Worm (Caenorhabditis elegans) whole organism, young adult: Measurements from ENCODE around the gene srh-212.

Experiments used
- B0035.1 ChIP-seq: sonication (generic microtip); optimal IDR thresholded peaks from 2 replicates; lab custom pipeline; 2016; ENCODE audit warnings: missing genetic modification characterization, mild to moderate bottlenecking, missing compliant biosample characterization, missing genotype, missing genetic modification reagents
- B0336.3 ChIP-seq: fragments of 200-800 bp; sonication (Bioruptor generic); IDR thresholded peaks from 2 replicates; pipeline ENCODE4 v1.3.6; 2022; ENCODE audit warnings: missing genetic modification characterization, missing compliant biosample characterization
- C06A6.2 ChIP-seq: fragments of 200-800 bp; sonication (Bioruptor generic); conservative IDR thresholded peaks from 2 replicates; pipeline ENCODE4 v1.3.6; 2022; ENCODE audit warnings: missing genetic modification characterization, missing compliant biosample characterization
- C17E4.6 ChIP-seq: fragments of 200-800 bp; sonication (Bioruptor generic); IDR thresholded peaks from 2 replicates; pipeline ENCODE4 v1.3.6; 2022; ENCODE audit warnings: missing genetic modification reagents, missing genetic modification characterization, missing compliant biosample characterization
- F22D6.2 ChIP-seq: sonication (generic microtip); optimal IDR thresholded peaks from 2 replicates; lab custom pipeline; 2016; ENCODE audit warnings: mild to moderate bottlenecking, missing genetic modification characterization, missing compliant biosample characterization
- F52B5.7 ChIP-seq: sonication (generic microtip); optimal IDR thresholded peaks from 2 replicates; lab custom pipeline; 2016; ENCODE audit warnings: mild to moderate bottlenecking, missing genetic modification characterization, missing compliant biosample characterization
- F55B11.4 ChIP-seq: sonication (generic microtip); optimal IDR thresholded peaks from 2 replicates; lab custom pipeline; 2016; ENCODE audit warnings: missing compliant biosample characterization, missing genetic modification characterization, borderline replicate concordance; ENCODE audit not compliant: insufficient read depth
- K12H6.12 ChIP-seq: fragments of 200-800 bp; sonication (Bioruptor generic); optimal IDR thresholded peaks from 2 replicates; lab custom pipeline; 2018; ENCODE audit warnings: mild to moderate bottlenecking, missing genetic modification characterization, missing compliant biosample characterization
- T26A5.8 ChIP-seq: sonication (generic microtip); optimal IDR thresholded peaks from 2 replicates; lab custom pipeline; 2016; ENCODE audit warnings: missing genetic modification characterization, missing compliant biosample characterization
- Y53G8AR.9 ChIP-seq: fragments of 200-800 bp; sonication (Bioruptor generic); conservative IDR thresholded peaks from 2 replicates; pipeline ENCODE4 v1.3.6; 2022; ENCODE audit warnings: missing genetic modification reagents, missing genetic modification characterization, missing compliant biosample characterization
- Y95B8A.8 ChIP-seq: fragments of 200-800 bp; sonication (Bioruptor generic); IDR thresholded peaks from 2 replicates; pipeline ENCODE4 v1.3.6; 2022; ENCODE audit warnings: missing genetic modification reagents, missing genetic modification characterization, missing compliant biosample characterization
- aptf-2 ChIP-seq: fragments of 200-800 bp; sonication (Bioruptor generic); conservative IDR thresholded peaks from 2 replicates; pipeline ENCODE4 v1.3.6; 2022; ENCODE audit warnings: missing genetic modification reagents, missing genetic modification characterization, missing compliant biosample characterization
- attf-6 ChIP-seq: fragments of 200-800 bp; sonication (Bioruptor generic); IDR thresholded peaks from 2 replicates; pipeline ENCODE4 v1.3.6; 2022; ENCODE audit warnings: missing genetic modification reagents, missing genetic modification characterization, missing compliant biosample characterization
- bed-1 ChIP-seq: fragments of 200-800 bp; sonication (Bioruptor generic); IDR thresholded peaks from 2 replicates; pipeline ENCODE4 v1.3.6; 2022; ENCODE audit warnings: missing genetic modification reagents, missing genetic modification characterization, missing compliant biosample characterization
- ccch-3 ChIP-seq: fragments of 200-800 bp; sonication (Bioruptor generic); optimal IDR thresholded peaks from 2 replicates; lab custom pipeline; 2018; ENCODE audit warnings: mild to moderate bottlenecking, missing genetic modification characterization, missing compliant biosample characterization
- ceh-100 ChIP-seq: fragments of 200-800 bp; sonication (Bioruptor generic); IDR thresholded peaks from 2 replicates; pipeline ENCODE4 v1.3.6; 2022; ENCODE audit warnings: missing genetic modification reagents, missing genetic modification characterization, missing compliant biosample characterization
- ceh-58 ChIP-seq: fragments of 200-800 bp; sonication (Bioruptor generic); IDR thresholded peaks from 2 replicates; pipeline ENCODE4 v1.3.6; 2022; ENCODE audit warnings: missing genetic modification characterization, missing compliant biosample characterization
- ceh-91 ChIP-seq: fragments of 200-800 bp; sonication (Bioruptor generic); IDR thresholded peaks from 2 replicates; pipeline ENCODE4 v1.3.6; 2022; ENCODE audit warnings: missing genetic modification reagents, missing genetic modification characterization, missing compliant biosample characterization
- die-1 ChIP-seq: sonication (generic microtip); optimal IDR thresholded peaks from 2 replicates; lab custom pipeline; 2016; ENCODE audit warnings: missing genotype, mild to moderate bottlenecking, missing genetic modification characterization, missing compliant biosample characterization
- dox-1 ChIP-seq: fragments of 200-800 bp; sonication (Bioruptor generic); IDR thresholded peaks from 2 replicates; pipeline ENCODE4 v1.3.6; 2022; ENCODE audit warnings: missing genetic modification reagents, missing genetic modification characterization, missing compliant biosample characterization
- dpff-1 ChIP-seq: sonication (generic microtip); optimal IDR thresholded peaks from 2 replicates; lab custom pipeline; 2017; ENCODE audit warnings: mild to moderate bottlenecking, missing genetic modification characterization, missing compliant biosample characterization
- fkh-3 ChIP-seq: sonication (generic microtip); optimal IDR thresholded peaks from 2 replicates; lab custom pipeline; 2016; ENCODE audit warnings: mild to moderate bottlenecking, missing genetic modification characterization, missing compliant biosample characterization
- gei-17 ChIP-seq: fragments of 200-800 bp; sonication (Bioruptor generic); optimal IDR thresholded peaks from 2 replicates; lab custom pipeline; 2018; ENCODE audit warnings: mild to moderate bottlenecking, missing genetic modification characterization, missing compliant biosample characterization
- him-1 ChIP-seq: sonication (generic microtip); optimal IDR thresholded peaks from 2 replicates; lab custom pipeline; 2016; ENCODE audit warnings: missing genotype, missing genetic modification reagents, missing genetic modification characterization, missing compliant biosample characterization
- hlh-26 ChIP-seq: fragments of 200-800 bp; sonication (Bioruptor generic); conservative IDR thresholded peaks from 2 replicates; pipeline ENCODE4 v1.3.6; 2022; ENCODE audit warnings: missing genetic modification reagents, missing genetic modification characterization, missing compliant biosample characterization
- hmg-1.2 ChIP-seq: fragments of 200-800 bp; sonication (Bioruptor generic); IDR thresholded peaks from 2 replicates; pipeline ENCODE4 v1.3.6; 2022; ENCODE audit warnings: missing genetic modification reagents, missing genetic modification characterization, missing compliant biosample characterization
- hrde-1 ChIP-seq: sonication (generic microtip); optimal IDR thresholded peaks from 2 replicates; lab custom pipeline; 2016; ENCODE audit warnings: missing genetic modification characterization, mild to moderate bottlenecking, missing compliant biosample characterization, moderate library complexity, missing genotype, missing genetic modification reagents, borderline replicate concordance
- lag-1 ChIP-seq: fragments of 200-800 bp; sonication (Bioruptor generic); IDR thresholded peaks from 2 replicates; pipeline ENCODE4 v1.3.6; 2022; ENCODE audit warnings: missing genetic modification reagents, missing genetic modification characterization, missing compliant biosample characterization
- lin-35 ChIP-seq, 3 experiments: fragments of 150-350 bp in 2 of 3; sonication (generic microtip) in 1 of 3; optimal IDR thresholded peaks; 2 replicates each; lab custom pipeline; 2014 to 2018; ENCODE audit warnings: missing biosample characterization in 3 of 3, missing genetic modification characterization in 3 of 3, missing genetic modification reagents in 3 of 3
- lin-54 ChIP-seq: fragments of 200-800 bp; sonication (Bioruptor generic); optimal IDR thresholded peaks from 2 replicates; lab custom pipeline; 2018; ENCODE audit warnings: mild to moderate bottlenecking, missing genetic modification characterization, missing compliant biosample characterization
- madf-3 ChIP-seq: fragments of 200-800 bp; sonication (Bioruptor generic); IDR thresholded peaks from 2 replicates; pipeline ENCODE4 v1.3.6; 2022; ENCODE audit warnings: missing genetic modification reagents, missing genetic modification characterization, missing compliant biosample characterization
- madf-8 ChIP-seq: fragments of 200-800 bp; sonication (Bioruptor generic); conservative IDR thresholded peaks from 2 replicates; pipeline ENCODE4 v1.3.6; 2022; ENCODE audit warnings: missing genetic modification reagents, missing genetic modification characterization, missing compliant biosample characterization
- mcd-1 ChIP-seq: fragments of 200-800 bp; sonication (Bioruptor generic); IDR thresholded peaks from 2 replicates; pipeline ENCODE4 v1.3.6; 2022; ENCODE audit warnings: missing genetic modification reagents, missing genetic modification characterization, missing compliant biosample characterization
- mel-28 ChIP-seq: sonication (generic microtip); optimal IDR thresholded peaks from 2 replicates; lab custom pipeline; 2016; ENCODE audit warnings: borderline replicate concordance, mild to moderate bottlenecking, missing genetic modification characterization, missing compliant biosample characterization
- nfya-1 ChIP-seq: sonication (generic microtip); optimal IDR thresholded peaks from 2 replicates; lab custom pipeline; 2017; ENCODE audit warnings: antibody characterized with exemption, missing compliant biosample characterization, missing genetic modification characterization, borderline replicate concordance; ENCODE audit not compliant: insufficient read depth
- nfyb-1 ChIP-seq: fragments of 200-800 bp; sonication (Bioruptor generic); IDR thresholded peaks from 2 replicates; pipeline ENCODE4 v1.3.6; 2022; ENCODE audit warnings: missing genetic modification reagents, missing genetic modification characterization, missing compliant biosample characterization
- nhr-120 ChIP-seq: fragments of 200-800 bp; sonication (Bioruptor generic); IDR thresholded peaks from 2 replicates; pipeline ENCODE4 v1.3.6; 2022; ENCODE audit warnings: missing genetic modification characterization, missing compliant biosample characterization
- nhr-179 ChIP-seq: sonication (generic microtip); optimal IDR thresholded peaks from 2 replicates; lab custom pipeline; 2016; ENCODE audit warnings: mild to moderate bottlenecking, missing genetic modification characterization, missing compliant biosample characterization
- nhr-27 ChIP-seq: fragments of 200-800 bp; sonication (Bioruptor generic); optimal IDR thresholded peaks from 2 replicates; lab custom pipeline; 2018; ENCODE audit warnings: mild to moderate bottlenecking, missing genetic modification characterization, moderate library complexity, missing compliant biosample characterization
- pha-4 ChIP-seq: fragments of 150-350 bp; sonication (generic microtip); optimal IDR thresholded peaks from 2 replicates; lab custom pipeline; 2014; ENCODE audit warnings: missing biosample characterization, missing genetic modification reagents, missing genetic modification characterization
- repo-1 ChIP-seq: sonication (generic microtip); optimal IDR thresholded peaks from 2 replicates; lab custom pipeline; 2017; ENCODE audit warnings: mild to moderate bottlenecking, missing genetic modification characterization, missing compliant biosample characterization
- rpc-1 ChIP-seq, 2 experiments: fragments of 150-350 bp in 1 of 2; sonication (generic microtip) in 1 of 2; optimal IDR thresholded peaks; 2 replicates each; lab custom pipeline; 2014 to 2018; ENCODE audit warnings: missing biosample characterization in 1 of 2, missing genetic modification characterization in 1 of 2, missing genetic modification reagents in 1 of 2, missing genotype in 1 of 2
- snpc-3.4 ChIP-seq: sonication (generic microtip); optimal IDR thresholded peaks from 2 replicates; lab custom pipeline; 2017; ENCODE audit warnings: missing genetic modification characterization, mild to moderate bottlenecking, missing compliant biosample characterization, antibody characterized with exemption, moderate library complexity, missing genotype, missing genetic modification reagents
- somi-1 ChIP-seq: fragments of 200-800 bp; sonication (Bioruptor generic); optimal IDR thresholded peaks from 2 replicates; lab custom pipeline; 2018; ENCODE audit warnings: mild to moderate bottlenecking, missing genetic modification characterization, missing compliant biosample characterization
- tbp1 ChIP-seq: fragments of 200-800 bp; sonication (Bioruptor generic); optimal IDR thresholded peaks from 2 replicates; lab custom pipeline; 2018; ENCODE audit warnings: mild to moderate bottlenecking, missing genetic modification characterization, missing compliant biosample characterization
- unc-130 ChIP-seq: sonication (generic microtip); optimal IDR thresholded peaks from 2 replicates; lab custom pipeline; 2016; ENCODE audit warnings: missing genetic modification reagents, missing genetic modification characterization, missing compliant biosample characterization
- ztf-25 ChIP-seq: fragments of 200-800 bp; sonication (Bioruptor generic); IDR thresholded peaks from 2 replicates; pipeline ENCODE4 v1.3.6; 2022; ENCODE audit warnings: missing genetic modification reagents, missing genetic modification characterization, missing compliant biosample characterization
- ztf-26 ChIP-seq: sonication (generic microtip); optimal IDR thresholded peaks from 2 replicates; lab custom pipeline; 2017; ENCODE audit warnings: missing genetic modification characterization, missing compliant biosample characterization
- ztf-28 ChIP-seq: fragments of 200-800 bp; sonication (Bioruptor generic); IDR thresholded peaks from 2 replicates; pipeline ENCODE4 v1.3.6; 2022; ENCODE audit warnings: missing genetic modification reagents, missing genetic modification characterization, missing compliant biosample characterization

Gene srh-212

ce11 chrV:3578813-3579212 is 18.1 kb downstream of the srh-212 start, which contains the start of gene pygl-1:
Gene pygl-1 (plus strand): TSS chrV:3579023.
- TF ChIP-seq snpc-3.4 (peak; percentile 89), F52B5.7 (no peak), K12H6.12 (tag; lab: Kevin White, UChicago) (no peak), gei-17 (GFP tag; lab: Kevin White, UChicago) (no peak), ztf-26 (tag; lab: Kevin White, UChicago) (no peak), ceh-58 (no peak), dox-1 (peak; percentile 87), F22D6.2 (no peak), him-1 (peak; percentile 57), hrde-1 (tag; lab: Kevin White, UChicago) (peak; percentile 71), fkh-3 (tag; lab: Kevin White, UChicago) (no peak), lin-35 (GFP tag; optimal IDR thresholded peaks at IDR 0.05; lab: Kevin White, UChicago) (peak in 2 of 3 experiments; percentile 35 to 90), somi-1 (no peak), T26A5.8 (no peak), C17E4.6 (GFP tag; lab: Robert Waterston, UW) (peak; percentile 85), nhr-120 (GFP tag; lab: Robert Waterston, UW) (no peak), F55B11.4 (no peak), nhr-27 (tag; lab: Kevin White, UChicago) (no peak), rpc-1 (optimal IDR thresholded peaks at IDR 0.05; lab: Kevin White, UChicago) (no peak), rpc-1 (tag; optimal IDR thresholded peaks at IDR 0.05; lab: Kevin White, UChicago) (no peak), madf-3 (GFP tag; lab: Robert Waterston, UW) (peak; percentile 90), nhr-179 (tag; lab: Kevin White, UChicago) (no peak), lin-54 (GFP tag; lab: Kevin White, UChicago) (peak; percentile 94), lag-1 (no peak), C06A6.2 (GFP tag; lab: Robert Waterston, UW) (no peak), ztf-25 (no peak), ceh-91 (GFP tag; lab: Robert Waterston, UW) (peak; percentile 99), hmg-1.2 (GFP tag; lab: Robert Waterston, UW) (peak; percentile 70), repo-1 (tag; lab: Kevin White, UChicago) (no peak), unc-130 (GFP tag; lab: Kevin White, UChicago) (peak; percentile 95), die-1 (tag; lab: Kevin White, UChicago) (no peak), hlh-26 (GFP tag; lab: Robert Waterston, UW) (no peak), attf-6 (GFP tag; lab: Robert Waterston, UW) (peak; percentile 81), nfyb-1 (GFP tag; lab: Robert Waterston, UW) (no peak), Y53G8AR.9 (GFP tag; lab: Robert Waterston, UW) (peak; percentile 64), B0336.3 (GFP tag; lab: Robert Waterston, UW) (peak; percentile 84), ccch-3 (GFP tag; lab: Kevin White, UChicago) (no peak), nfya-1 (tag; lab: Kevin White, UChicago) (no peak), aptf-2 (GFP tag; lab: Robert Waterston, UW) (peak; percentile 36; the same call in 1 of the 2 replicates), mcd-1 (peak; percentile 73), madf-8 (GFP tag; lab: Robert Waterston, UW) (peak; percentile 97), bed-1 (GFP tag; lab: Robert Waterston, UW) (no peak), dpff-1 (no peak), pha-4 (tag; lab: Kevin White, UChicago) (no peak), ztf-28 (peak; percentile 69; the same call in 1 of the 2 replicates), ceh-100 (GFP tag; lab: Robert Waterston, UW) (no peak), mel-28 (tag; lab: Kevin White, UChicago) (no peak), Y95B8A.8 (GFP tag; lab: Robert Waterston, UW) (peak; percentile 95), tbp1 (peak; percentile 59), B0035.1 (tag; lab: Kevin White, UChicago) (no peak)
